Worm (Caenorhabditis elegans): ENCODE data around the gene pgp-5.

Gene pgp-5

DNA sequence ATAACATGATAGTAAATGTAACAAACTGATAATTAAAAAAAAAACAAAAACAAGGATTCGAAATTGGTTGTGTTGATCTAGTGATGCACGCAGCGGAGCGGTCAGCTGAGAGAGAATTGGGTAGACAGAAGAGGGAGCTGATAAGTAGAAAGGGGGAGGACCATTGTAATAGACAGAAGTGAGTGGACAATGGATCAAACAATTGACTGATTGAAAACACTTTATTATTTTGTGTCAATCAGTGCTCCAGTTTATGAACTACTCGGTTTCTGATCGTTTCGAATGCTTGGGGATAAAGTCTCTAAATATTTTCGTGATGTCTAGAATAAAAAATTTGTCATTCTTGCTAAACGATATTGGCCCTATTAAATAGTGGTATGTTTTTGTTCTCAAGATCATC, 24.5 kb downstream of the pgp-5 start:
- TF ChIP-seq nhr-76 (tag; optimal IDR thresholded peaks at IDR 0.05) (no peak), ztf-11 (tag; optimal IDR thresholded peaks at IDR 0.05) (no peak), nhr-43 (tag; optimal IDR thresholded peaks at IDR 0.05; ENCODE audit: poor library complexity, severe bottlenecking) (no peak), nhr-77 (tag; optimal IDR thresholded peaks at IDR 0.05) (no peak)

DNA sequence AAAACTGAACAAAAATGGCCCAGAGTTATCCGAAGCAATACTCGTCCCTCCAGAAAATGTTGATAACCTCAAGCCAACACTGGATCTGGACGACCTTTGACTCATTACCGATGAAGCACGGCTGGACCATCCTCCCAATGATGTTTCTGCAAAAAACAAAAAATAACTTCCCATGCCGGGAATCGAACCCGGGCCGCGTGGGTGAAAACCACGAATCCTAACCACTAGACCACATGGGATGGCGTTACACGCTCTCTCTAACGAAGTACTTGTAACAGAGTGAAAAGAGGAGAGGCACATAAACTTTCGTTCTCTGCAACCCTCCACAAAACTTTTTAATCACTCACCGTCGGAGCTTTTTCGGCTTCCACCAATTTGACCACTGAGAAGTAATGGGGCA, 37.9 kb downstream of the pgp-5 start:
- TF ChIP-seq egl-27 (tag; optimal IDR thresholded peaks at IDR 0.05) (peak; percentile 2), nfya-1 (tag; optimal IDR thresholded peaks at IDR 0.05; ENCODE audit: insufficient read depth) (no peak), nhr-11 (tag; optimal IDR thresholded peaks at IDR 0.05) (peak; percentile 19), lsy-12 (tag; optimal IDR thresholded peaks at IDR 0.05) (peak; percentile 67), nhr-12 (tag; optimal IDR thresholded peaks at IDR 0.05) (no peak), tbx-2 (tag; optimal IDR thresholded peaks at IDR 0.05) (peak; percentile 36), jun-1 (tag; optimal IDR thresholded peaks at IDR 0.05) (no peak), hmg-11 (tag; optimal IDR thresholded peaks at IDR 0.05) (peak; percentile 45), nhr-77 (tag; optimal IDR thresholded peaks at IDR 0.05) (no peak), ztf-4 (tag; optimal IDR thresholded peaks at IDR 0.05) (no peak), nhr-23 (tag; optimal IDR thresholded peaks at IDR 0.05) (no peak), sea-2 (GFP tag; optimal IDR thresholded peaks at IDR 0.05) (no peak), ceh-82 (tag; optimal IDR thresholded peaks at IDR 0.05) (peak; percentile 12), mml-1 (tag; optimal IDR thresholded peaks at IDR 0.05) (no peak), elt-2 (tag; optimal IDR thresholded peaks at IDR 0.05) (peak; percentile 29)

DNA sequence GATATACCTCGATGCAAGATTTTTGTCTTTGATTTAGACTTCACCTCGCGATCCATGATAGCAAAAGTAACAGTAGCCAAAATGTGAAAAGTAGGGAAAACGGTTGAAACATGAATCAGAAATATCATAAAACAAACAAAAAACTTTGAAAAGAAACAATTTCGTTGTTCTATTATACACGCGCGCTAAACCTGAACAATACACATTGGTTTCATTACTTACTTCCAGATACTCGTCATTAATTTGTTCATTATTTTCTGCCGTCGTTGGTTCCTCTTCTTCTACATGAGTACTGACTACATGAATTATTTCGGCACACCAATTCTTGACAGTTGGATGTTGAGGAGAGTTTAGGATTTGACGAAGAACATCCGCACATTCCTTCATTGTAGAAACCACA, 38.6 kb downstream of the pgp-5 start, which contains the start of gene F31B12.3:
F31B12.3 (minus strand) TSS at position 101 of the 400 bp plus-strand sequence.
- TF ChIP-seq nhr-43 (tag; optimal IDR thresholded peaks at IDR 0.05; ENCODE audit: poor library complexity, severe bottlenecking) (no peak), nhr-237 (tag; optimal IDR thresholded peaks at IDR 0.05) (no peak), fos-1 (tag; optimal IDR thresholded peaks at IDR 0.05) (no peak), ceh-28 (tag; optimal IDR thresholded peaks at IDR 0.05) (no peak), ztf-11 (tag; optimal IDR thresholded peaks at IDR 0.05) (no peak), lin-39 (tag; optimal IDR thresholded peaks at IDR 0.05) (no peak), pha-4 (tag; optimal IDR thresholded peaks at IDR 0.05) (no peak), lsy-12 (tag; optimal IDR thresholded peaks at IDR 0.05) (no peak), egl-5 (tag; optimal IDR thresholded peaks at IDR 0.05) (no peak), elt-3 (tag; optimal IDR thresholded peaks at IDR 0.05) (no peak), eor-1 (tag; optimal IDR thresholded peaks at IDR 0.05) (no peak), egl-27 (tag; optimal IDR thresholded peaks at IDR 0.05) (no peak), nhr-77 (tag; optimal IDR thresholded peaks at IDR 0.05) (no peak), ceh-82 (tag; optimal IDR thresholded peaks at IDR 0.05) (no peak), daf-12 (tag; optimal IDR thresholded peaks at IDR 0.05) (no peak), snpc-4 (tag; optimal IDR thresholded peaks at IDR 0.05) (no peak), tbx-2 (tag; optimal IDR thresholded peaks at IDR 0.05) (no peak)

DNA sequence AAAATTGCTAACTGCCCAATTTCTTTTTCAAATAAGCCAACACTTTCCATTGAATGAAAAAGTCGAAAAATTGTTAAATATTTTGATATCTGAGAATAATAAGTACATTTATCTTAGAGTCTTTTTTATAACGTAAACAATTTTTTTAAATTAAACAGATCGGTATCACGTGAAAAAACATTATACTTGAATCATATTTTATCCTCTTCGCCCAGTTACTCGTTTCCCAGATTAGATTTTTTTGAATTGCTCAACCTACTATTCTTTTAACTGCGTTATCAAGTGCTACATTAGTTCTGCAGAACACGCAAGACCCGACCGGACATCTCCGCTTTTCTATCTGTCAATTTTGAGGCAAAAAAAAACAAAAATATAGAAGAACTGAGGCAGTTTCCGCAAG, 54.7 kb downstream of the pgp-5 start, which contains the start of gene F31B12.4:
F31B12.4 (plus strand) TSS at position 301 of the 400 bp plus-strand sequence.
- TF ChIP-seq ZK546.5 (tag; optimal IDR thresholded peaks at IDR 0.05) (no peak), lin-15B (tag; optimal IDR thresholded peaks at IDR 0.05) (no peak), lsy-12 (tag; optimal IDR thresholded peaks at IDR 0.05) (no peak), elt-1 (tag; optimal IDR thresholded peaks at IDR 0.05) (no peak), skn-1 (tag; optimal IDR thresholded peaks at IDR 0.05) (no peak), nhr-25 (tag; optimal IDR thresholded peaks at IDR 0.05) (no peak), nhr-28 (tag; optimal IDR thresholded peaks at IDR 0.05) (no peak), aly-2 (tag; optimal IDR thresholded peaks at IDR 0.05) (no peak), elt-3 (tag; optimal IDR thresholded peaks at IDR 0.05) (no peak), mdl-1 (tag; optimal IDR thresholded peaks at IDR 0.05) (no peak), R02D3.7 (tag; optimal IDR thresholded peaks at IDR 0.05) (no peak), nhr-11 (tag; optimal IDR thresholded peaks at IDR 0.05) (no peak), hmg-11 (tag; optimal IDR thresholded peaks at IDR 0.05) (no peak), ztf-4 (tag; optimal IDR thresholded peaks at IDR 0.05) (no peak), nhr-76 (tag; optimal IDR thresholded peaks at IDR 0.05) (no peak), nhr-23 (tag; optimal IDR thresholded peaks at IDR 0.05) (no peak), ceh-82 (tag; optimal IDR thresholded peaks at IDR 0.05) (no peak), ceh-9 (tag; optimal IDR thresholded peaks at IDR 0.05) (no peak)

All from whole organism, L3 larva.